Fruit fly (Drosophila melanogaster) whole organism, embryonic: Measurements from ENCODE around the gene pug.

ENCODE experiments used
- Ada2b ChIP-seq: fragments of 200-800 bp; sonication (Bioruptor generic); IDR thresholded peaks from 2 replicates; pipeline ENCODE4 v1.3.6; 2022; ENCODE audit warnings: missing biosample characterization, missing genetic modification characterization
- Bdp1 ChIP-seq: fragments of 200-800 bp; sonication (Bioruptor generic); optimal IDR thresholded peaks from 3 replicates; lab custom pipeline; 2016; ENCODE audit warnings: missing biosample characterization, missing genetic modification characterization
- CG10366 ChIP-seq: fragments of 200-800 bp; sonication (Bioruptor generic); IDR thresholded peaks from 2 replicates; pipeline ENCODE4 v1.3.6; 2022; ENCODE audit warnings: missing biosample characterization, missing genetic modification characterization
- CG13624 ChIP-seq: fragments of 200-800 bp; sonication (Bioruptor generic); optimal IDR thresholded peaks from 2 replicates; lab custom pipeline; 2016; ENCODE audit warnings: missing biosample characterization, missing genetic modification characterization
- CG14014 ChIP-seq: fragments of 200-800 bp; sonication (Bioruptor generic); IDR thresholded peaks from 2 replicates; pipeline ENCODE4 v1.3.6; 2022; ENCODE audit warnings: missing biosample characterization, missing genetic modification characterization
- CG15479 ChIP-seq: fragments of 200-800 bp; sonication (Bioruptor generic); optimal IDR thresholded peaks from 3 replicates; lab custom pipeline; 2019; ENCODE audit warnings: missing biosample characterization, mild to moderate bottlenecking, missing genetic modification characterization, moderate library complexity
- CG17186 ChIP-seq: fragments of 200-800 bp; sonication (Bioruptor generic); optimal IDR thresholded peaks from 3 replicates; lab custom pipeline; 2017; ENCODE audit warnings: missing biosample characterization, missing genetic modification reagents, missing genetic modification characterization
- CG17912 ChIP-seq: fragments of 200-800 bp; sonication (Bioruptor generic); optimal IDR thresholded peaks from 2 replicates; lab custom pipeline; 2018; ENCODE audit warnings: missing biosample characterization, mild to moderate bottlenecking, missing genetic modification characterization
- CG30403 ChIP-seq: fragments of 200-800 bp; sonication (Bioruptor generic); optimal IDR thresholded peaks from 3 replicates; lab custom pipeline; 2016; ENCODE audit warnings: missing biosample characterization, missing genetic modification characterization
- CG34376 ChIP-seq: fragments of 200-800 bp; sonication (Bioruptor generic); optimal IDR thresholded peaks from 2 replicates; lab custom pipeline; 2018; ENCODE audit warnings: missing biosample characterization, mild to moderate bottlenecking, missing genetic modification characterization
- CG4328 ChIP-seq: fragments of 200-800 bp; sonication (Bioruptor generic); optimal IDR thresholded peaks from 3 replicates; lab custom pipeline; 2017; ENCODE audit warnings: missing biosample characterization, missing genetic modification reagents, missing genetic modification characterization
- CG4707 ChIP-seq: fragments of 200-800 bp; sonication (Bioruptor generic); optimal IDR thresholded peaks from 2 replicates; lab custom pipeline; 2018; ENCODE audit warnings: missing biosample characterization, mild to moderate bottlenecking, missing genetic modification characterization, moderate library complexity
- CG4730 ChIP-seq: fragments of 200-800 bp; sonication (Bioruptor generic); IDR thresholded peaks from 2 replicates; pipeline ENCODE4 v1.3.6; 2022; ENCODE audit warnings: missing biosample characterization, missing genetic modification characterization
- CG7987 ChIP-seq: fragments of 200-800 bp; sonication (Bioruptor generic); optimal IDR thresholded peaks from 2 replicates; lab custom pipeline; 2018; ENCODE audit warnings: missing biosample characterization, mild to moderate bottlenecking, missing genetic modification characterization, moderate library complexity
- CG8765 ChIP-seq: fragments of 200-800 bp; sonication (Bioruptor generic); IDR thresholded peaks from 2 replicates; pipeline ENCODE4 v1.3.6; 2022; ENCODE audit warnings: missing biosample characterization, missing genetic modification characterization
- CG8944 ChIP-seq: fragments of 200-800 bp; sonication (Bioruptor generic); optimal IDR thresholded peaks from 3 replicates; lab custom pipeline; 2016; ENCODE audit warnings: missing biosample characterization, missing genetic modification characterization
- CG9609 ChIP-seq: fragments of 200-800 bp; sonication (Bioruptor generic); optimal IDR thresholded peaks from 3 replicates; lab custom pipeline; 2016; ENCODE audit warnings: missing biosample characterization, missing genetic modification characterization
- CoRest ChIP-seq: fragments of 200-800 bp; sonication (Bioruptor generic); optimal IDR thresholded peaks from 3 replicates; lab custom pipeline; 2018; ENCODE audit warnings: missing biosample characterization, mild to moderate bottlenecking, missing genetic modification characterization, moderate library complexity
- Doc3 ChIP-seq: fragments of 200-800 bp; sonication (Bioruptor generic); IDR thresholded peaks from 3 replicates; pipeline ENCODE4 v1.3.6; 2022; ENCODE audit warnings: missing biosample characterization, missing genetic modification characterization; ENCODE audit not compliant: partially characterized antibody
- Ets65A ChIP-seq: fragments of 200-800 bp; sonication (Bioruptor generic); peaks from one replicate; lab custom pipeline; 2016; ENCODE audit warnings: missing biosample characterization, missing genetic modification characterization
- H15 ChIP-seq: fragments of 200-800 bp; sonication (Bioruptor generic); IDR thresholded peaks from 3 replicates; pipeline ENCODE4 v1.3.6; 2022; ENCODE audit warnings: missing biosample characterization, missing genetic modification characterization
- Lhr ChIP-seq: fragments of 200-800 bp; sonication (Bioruptor generic); optimal IDR thresholded peaks from 3 replicates; lab custom pipeline; 2017; ENCODE audit warnings: mild to moderate bottlenecking, missing biosample characterization, missing genetic modification reagents, missing genetic modification characterization
- Mad ChIP-seq: fragments of 200-800 bp; sonication (Bioruptor generic); optimal IDR thresholded peaks from 2 replicates; lab custom pipeline; 2016; ENCODE audit warnings: missing biosample characterization, missing genetic modification characterization
- Oaz ChIP-seq: fragments of 200-800 bp; sonication (Bioruptor generic); IDR thresholded peaks from 2 replicates; pipeline ENCODE4 v1.3.6; 2022; ENCODE audit warnings: missing biosample characterization, missing genetic modification characterization
- Rfx ChIP-seq: fragments of 200-800 bp; sonication (Bioruptor generic); IDR thresholded peaks from 2 replicates; pipeline ENCODE4 v1.3.6; 2022; ENCODE audit warnings: missing biosample characterization, missing genetic modification characterization
- Stat92E ChIP-seq, 3 experiments: fragments of >200 bp in 2 of 3; fragments of 200-800 bp in 1 of 3; sonication (Bioruptor generic) in 1 of 3; optimal IDR thresholded peaks; 2 replicates each; lab custom pipeline; 2017 to 2019; ENCODE audit warnings: missing biosample characterization in 3 of 3, missing genetic modification characterization in 3 of 3, mild to moderate bottlenecking in 1 of 3, moderate library complexity in 1 of 3
- TFAM ChIP-seq: fragments of 200-800 bp; sonication (Bioruptor generic); optimal IDR thresholded peaks from 2 replicates; lab custom pipeline; 2017; ENCODE audit warnings: missing biosample characterization, missing genetic modification characterization, inconsistent platforms
- ac ChIP-seq: fragments of 200-800 bp; sonication (Bioruptor generic); optimal IDR thresholded peaks from 3 replicates; lab custom pipeline; 2017; ENCODE audit warnings: missing biosample characterization, mild to moderate bottlenecking, missing genetic modification characterization
- cato ChIP-seq: fragments of 200-800 bp; sonication (Bioruptor generic); optimal IDR thresholded peaks from 2 replicates; lab custom pipeline; 2016; ENCODE audit warnings: missing biosample characterization, missing genetic modification characterization, borderline replicate concordance
- chinmo ChIP-seq: fragments of 200-800 bp; sonication (Bioruptor generic); IDR thresholded peaks from 4 replicates; pipeline ENCODE4 v1.3.6; 2022; ENCODE audit warnings: missing biosample characterization, missing genetic modification characterization; ENCODE audit not compliant: partially characterized antibody
- da ChIP-seq: fragments of 200-800 bp; sonication (Bioruptor generic); optimal IDR thresholded peaks from 2 replicates; lab custom pipeline; 2016; ENCODE audit warnings: missing biosample characterization, missing genetic modification characterization
- dysf ChIP-seq: fragments of 200-800 bp; sonication (Bioruptor generic); IDR thresholded peaks from 3 replicates; pipeline ENCODE4 v1.3.6; 2022; ENCODE audit warnings: missing biosample characterization, missing genetic modification characterization
- en ChIP-seq: fragments of 200-800 bp; sonication (Bioruptor generic); optimal IDR thresholded peaks from 2 replicates; lab custom pipeline; 2016; ENCODE audit warnings: missing biosample characterization, missing genetic modification characterization
- exex ChIP-seq: fragments of 200-800 bp; sonication (Bioruptor generic); optimal IDR thresholded peaks from 4 replicates; lab custom pipeline; 2018; ENCODE audit warnings: missing biosample characterization, mild to moderate bottlenecking, missing genetic modification characterization, moderate library complexity
- fd96Cb ChIP-seq: fragments of 200-800 bp; sonication (Bioruptor generic); optimal IDR thresholded peaks from 2 replicates; lab custom pipeline; 2018; ENCODE audit warnings: missing biosample characterization, mild to moderate bottlenecking, missing genetic modification characterization, moderate library complexity
- fu2 ChIP-seq: fragments of 200-800 bp; sonication (Bioruptor generic); optimal IDR thresholded peaks from 2 replicates; lab custom pipeline; 2016; ENCODE audit warnings: missing biosample characterization, missing genetic modification characterization
- gcm ChIP-seq: fragments of 200-800 bp; sonication (Bioruptor generic); optimal IDR thresholded peaks from 2 replicates; lab custom pipeline; 2019; ENCODE audit warnings: missing biosample characterization, mild to moderate bottlenecking, missing genetic modification characterization, moderate library complexity
- gem ChIP-seq: fragments of 200-800 bp; sonication (Bioruptor generic); optimal IDR thresholded peaks from 2 replicates; lab custom pipeline; 2019; ENCODE audit warnings: missing biosample characterization, mild to moderate bottlenecking, missing genetic modification characterization, moderate library complexity
- hkb ChIP-seq, 2 experiments: fragments of 200-800 bp in 1 of 2; fragments of >200 bp in 1 of 2; sonication (Bioruptor generic) in 1 of 2; IDR thresholded peaks in 1 of 2; optimal IDR thresholded peaks in 1 of 2; 2 replicates each; pipeline versions ENCODE4 v1.3.6 to Lab custom; 2017 to 2022; ENCODE audit warnings: missing biosample characterization in 1 of 2, missing genetic modification characterization in 1 of 2
- jigr1 ChIP-seq: fragments of 200-800 bp; sonication (Bioruptor generic); IDR thresholded peaks from 3 replicates; pipeline ENCODE4 v1.3.6; 2022; ENCODE audit warnings: missing biosample characterization, missing genetic modification characterization
- lov ChIP-seq, 2 experiments: fragments of 200-800 bp in 1 of 2; fragments of >200 bp in 1 of 2; sonication (Bioruptor generic) in 1 of 2; IDR thresholded peaks in 1 of 2; optimal IDR thresholded peaks in 1 of 2; 2 replicates in 1 of 2; 3 replicates in 1 of 2; pipeline versions ENCODE4 v1.3.6 to Lab custom; 2017 to 2022; ENCODE audit warnings: missing biosample characterization in 1 of 2, missing genetic modification characterization in 1 of 2
- pita ChIP-seq: fragments of 200-800 bp; sonication (Bioruptor generic); optimal IDR thresholded peaks from 2 replicates; lab custom pipeline; 2017; ENCODE audit warnings: missing biosample characterization, mild to moderate bottlenecking, missing genetic modification characterization
- ranshi ChIP-seq: fragments of 200-800 bp; sonication (Bioruptor generic); IDR thresholded peaks from 2 replicates; pipeline ENCODE4 v1.3.6; 2022; ENCODE audit warnings: missing biosample characterization, missing genetic modification characterization
- sim ChIP-seq: fragments of 200-800 bp; sonication (Bioruptor generic); IDR thresholded peaks from 2 replicates; pipeline ENCODE4 v1.3.6; 2022; ENCODE audit warnings: missing biosample characterization, missing genetic modification characterization
- sna ChIP-seq: fragments of 200-800 bp; sonication (Bioruptor generic); IDR thresholded peaks from 2 replicates; pipeline ENCODE4 v1.3.6; 2022; ENCODE audit warnings: missing biosample characterization, missing genetic modification characterization; ENCODE audit not compliant: partially characterized antibody
- ssp ChIP-seq: fragments of 200-800 bp; sonication (Bioruptor generic); IDR thresholded peaks from 2 replicates; pipeline ENCODE4 v1.3.6; 2022; ENCODE audit warnings: missing biosample characterization, missing genetic modification characterization
- tgo ChIP-seq: fragments of 200-800 bp; sonication (Bioruptor generic); IDR thresholded peaks from 3 replicates; pipeline ENCODE4 v1.3.6; 2022; ENCODE audit warnings: missing biosample characterization, missing genetic modification characterization
- twi ChIP-seq: fragments of 200-800 bp; optimal IDR thresholded peaks from 2 replicates; lab custom pipeline; 2019; ENCODE audit warnings: missing biosample characterization, mild to moderate bottlenecking, missing genetic modification characterization, moderate library complexity
- z ChIP-seq: fragments of 200-800 bp; sonication (Bioruptor generic); IDR thresholded peaks from 3 replicates; pipeline ENCODE4 v1.3.6; 2022; ENCODE audit warnings: missing biosample characterization, missing genetic modification characterization

pug gene

DNA sequence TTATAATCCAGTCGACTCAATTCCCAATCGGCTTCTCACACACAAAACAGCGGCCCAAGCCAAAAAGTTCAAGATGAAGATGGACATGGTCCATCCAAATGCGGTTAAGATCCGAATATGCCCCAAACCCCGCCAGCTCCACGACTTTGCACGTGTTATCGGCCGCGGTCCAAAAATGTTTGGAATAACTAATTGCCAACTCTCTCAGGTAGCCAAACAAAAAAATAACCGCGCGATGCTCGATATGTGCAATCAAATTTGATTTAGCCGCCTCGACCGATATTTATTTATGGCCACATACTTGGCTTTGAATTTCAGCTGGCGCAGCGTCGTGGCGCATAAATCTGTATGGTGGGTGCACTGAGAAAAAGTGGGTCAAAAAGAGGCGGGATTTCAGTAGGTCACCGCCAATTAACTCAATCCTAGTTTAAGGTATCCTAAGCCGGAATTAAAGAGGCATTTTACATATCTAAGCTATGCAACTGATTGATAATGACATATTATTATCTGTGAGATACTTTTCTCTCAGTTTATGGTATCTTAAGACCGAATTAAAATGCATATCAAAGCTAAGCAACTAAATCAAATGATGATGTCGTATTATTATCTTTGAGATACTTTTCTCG, 47.7 kb upstream of the pug start (continued):
- TF ChIP-seq pita (GFP tag; lab: Kevin White, UChicago) (no peak), sim (GFP tag; lab: Robert Waterston, UW) (no peak), CG30403 (GFP tag; lab: Kevin White, UChicago) (peak; percentile 47), CG34376 (GFP tag; lab: Kevin White, UChicago) (no peak), Bdp1 (GFP tag; lab: Kevin White, UChicago) (no peak), CoRest (tag; lab: Kevin White, UChicago) (peak; percentile 41), fu2 (GFP tag; lab: Kevin White, UChicago) (no peak), Doc3 (GFP tag; lab: Robert Waterston, UW) (no peak), exex (tag; lab: Kevin White, UChicago) (no peak), Oaz (GFP tag; lab: Robert Waterston, UW) (peak; percentile 38; the same call in 1 of the 2 replicates), ssp (no peak; the same call in 1 of the 2 replicates), ranshi (peak; percentile 28; the same call in 1 of the 2 replicates), cato (GFP tag; lab: Kevin White, UChicago) (peak; percentile 28), hkb (optimal IDR thresholded peaks at IDR 0.05; lab: Kevin White, UChicago) (no peak), hkb (GFP tag; IDR thresholded peaks at IDR 0.05; lab: Robert Waterston, UW) (peak; percentile 70), dysf (GFP tag; lab: Robert Waterston, UW) (peak; percentile 45; the same call in 1 of the 3 replicates), gcm (GFP tag; lab: Kevin White, UChicago) (peak; percentile 17), CG4328 (no peak), CG14014 (GFP tag; lab: Robert Waterston, UW) (peak; percentile 31; the same call in 1 of the 2 replicates), Rfx (peak; percentile 11; the same call in 1 of the 2 replicates), CG15479 (GFP tag; lab: Kevin White, UChicago) (no peak), sna (no peak), H15 (peak; percentile 17; the same call in 1 of the 3 replicates), CG8944 (peak; percentile 9), gem (peak; percentile 71), z (no peak), CG17186 (GFP tag; lab: Kevin White, UChicago) (no peak), CG13624 (GFP tag; lab: Kevin White, UChicago) (no peak), CG9609 (GFP tag; lab: Kevin White, UChicago) (peak; percentile 27), Lhr (no peak), CG17912 (GFP tag; lab: Kevin White, UChicago) (no peak), Ada2b (GFP tag; lab: Robert Waterston, UW) (peak; percentile 66), Stat92E (GFP tag; optimal IDR thresholded peaks at IDR 0.05; lab: Kevin White, UChicago) (no peak), lov (optimal IDR thresholded peaks at IDR 0.05; lab: Kevin White, UChicago) (no peak), lov (GFP tag; IDR thresholded peaks at IDR 0.05; lab: Robert Waterston, UW) (no peak), tgo (peak; percentile 62; the same call in 2 of the 3 replicates), da (GFP tag; lab: Kevin White, UChicago) (no peak), Mad (GFP tag; lab: Kevin White, UChicago) (no peak), CG7987 (no peak), chinmo (GFP tag; lab: Robert Waterston, UW) (0 out of 4 replicates have a peak, but pooled peaks have one; percentile 46), jigr1 (peak; percentile 20; the same call in 1 of the 3 replicates), twi (tag; lab: Kevin White, UChicago) (no peak), Ets65A (GFP tag; lab: Kevin White, UChicago) (no peak), CG10366 (peak; percentile 58), fd96Cb (peak; percentile 55), TFAM (GFP tag; lab: Kevin White, UChicago) (no peak), CG8765 (GFP tag; lab: Robert Waterston, UW) (no peak), en (no peak), CG4730 (GFP tag; lab: Robert Waterston, UW) (no peak), CG4707 (GFP tag; lab: Kevin White, UChicago) (no peak), ac (GFP tag; lab: Kevin White, UChicago) (no peak)
